Worm (Caenorhabditis elegans): ENCODE data around the gene F09C6.12.

F09C6.12 gene

DNA sequence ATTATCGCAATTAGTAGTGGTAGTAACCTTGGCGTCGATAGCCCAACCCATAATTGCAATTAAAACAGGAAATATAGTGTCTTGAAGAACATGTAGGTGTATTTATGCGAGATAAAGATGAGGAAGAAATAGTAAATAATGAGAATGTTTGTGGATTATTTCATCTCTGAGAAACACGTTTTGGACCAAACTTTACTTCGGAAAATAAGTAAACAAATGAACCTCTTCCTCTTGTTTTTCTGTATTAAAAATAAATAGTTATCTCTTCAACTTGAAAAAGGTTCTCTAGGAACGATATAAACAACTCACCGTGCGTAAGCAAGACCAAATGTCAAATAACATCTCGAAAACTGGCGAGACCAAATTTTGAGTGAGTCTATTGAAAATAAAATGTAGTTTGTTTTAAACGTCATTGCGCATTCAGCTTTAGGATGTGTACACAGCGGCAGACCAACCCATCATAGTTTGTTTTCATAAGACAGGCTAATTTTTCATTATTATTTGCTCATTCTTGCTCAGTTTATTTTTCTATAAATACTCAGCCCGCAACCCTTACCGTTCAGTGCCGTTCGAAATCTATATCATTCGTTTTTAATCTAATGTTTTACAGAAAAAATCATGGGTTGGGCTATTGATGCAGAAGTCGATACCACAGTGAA is at the start of gene F09C6.12, which contains the start of gene F09C6.11:
F09C6.12 (plus strand) TSS at position 609 of the 659 bp plus-strand sequence.
F09C6.11 (minus strand) TSS at position 51 of the 659 bp plus-strand sequence.
- no peak for TF ChIP-seq skn-1 (tag; optimal IDR thresholded peaks at IDR 0.05)
- peak; percentile 95 for TF ChIP-seq pha-4 (tag; optimal IDR thresholded peaks at IDR 0.05)

DNA sequence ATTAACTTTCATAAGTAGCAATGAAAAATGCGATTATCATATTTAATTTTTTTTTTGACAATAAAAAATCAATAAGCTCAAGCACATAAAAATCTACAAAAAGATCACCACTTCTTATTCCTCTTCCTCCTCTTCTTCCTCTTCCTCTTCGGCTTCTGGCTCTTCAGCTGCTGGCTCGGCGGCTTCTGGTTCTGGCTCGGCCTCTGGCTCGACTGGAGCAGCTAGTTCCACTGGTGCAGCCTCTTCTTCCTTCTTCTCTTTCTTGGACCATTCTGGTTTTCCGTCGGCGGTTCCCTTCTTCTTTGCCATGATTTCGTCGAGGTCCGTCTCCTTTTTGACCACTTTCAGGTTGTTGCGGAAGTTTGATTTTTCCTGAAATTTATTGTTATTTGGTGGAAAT is 49.0 kb upstream of the F09C6.12 start:
- TF ChIP-seq ceh-82 (tag; optimal IDR thresholded peaks at IDR 0.05), result no peak
- no peak for TF ChIP-seq tbx-2 (tag; optimal IDR thresholded peaks at IDR 0.05)
- no peak for TF ChIP-seq egl-27 (tag; optimal IDR thresholded peaks at IDR 0.05)
- no peak for TF ChIP-seq jun-1 (tag; optimal IDR thresholded peaks at IDR 0.05)
- no peak for TF ChIP-seq hmg-11 (tag; optimal IDR thresholded peaks at IDR 0.05)
- no peak for TF ChIP-seq ztf-11 (tag; optimal IDR thresholded peaks at IDR 0.05)
- TF ChIP-seq ZK546.5 (tag; optimal IDR thresholded peaks at IDR 0.05), result no peak
- no peak for TF ChIP-seq elt-3 (tag; optimal IDR thresholded peaks at IDR 0.05)
- TF ChIP-seq nhr-76 (tag; optimal IDR thresholded peaks at IDR 0.05), result no peak
- no peak for TF ChIP-seq fkh-10 (GFP tag; optimal IDR thresholded peaks at IDR 0.05)
- TF ChIP-seq nhr-43 (tag; optimal IDR thresholded peaks at IDR 0.05; ENCODE audit: poor library complexity, severe bottlenecking), result no peak
- TF ChIP-seq lin-39 (tag; optimal IDR thresholded peaks at IDR 0.05), result no peak
- no peak for TF ChIP-seq nhr-67 (tag; optimal IDR thresholded peaks at IDR 0.05)
- TF ChIP-seq ceh-16 (tag; optimal IDR thresholded peaks at IDR 0.05), result no peak
- no peak for TF ChIP-seq eor-1 (tag; optimal IDR thresholded peaks at IDR 0.05)
- no peak for TF ChIP-seq lsy-12 (tag; optimal IDR thresholded peaks at IDR 0.05)
- TF ChIP-seq aly-2 (tag; optimal IDR thresholded peaks at IDR 0.05), result no peak
- no peak for TF ChIP-seq fkh-2 (tag; optimal IDR thresholded peaks at IDR 0.05)

DNA sequence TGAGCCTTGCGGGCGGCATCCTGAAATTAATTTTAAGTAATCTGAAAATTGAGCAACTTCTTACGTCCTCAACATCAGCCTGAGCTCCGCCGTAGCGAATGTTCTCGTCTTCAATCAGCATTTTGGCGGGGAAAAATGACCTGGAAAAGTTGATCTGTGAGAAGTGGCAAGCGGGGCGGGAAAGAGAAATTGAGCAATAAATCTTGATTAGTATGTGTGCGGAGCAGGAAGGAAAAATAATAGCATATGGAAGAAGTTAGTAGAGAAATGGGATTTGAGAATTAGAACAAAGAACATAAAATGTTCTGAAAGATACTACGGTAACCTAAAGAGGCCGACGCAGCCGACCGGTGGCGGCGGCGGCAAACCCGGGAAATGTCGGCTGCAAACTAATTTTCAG is 47.7 kb upstream of the F09C6.12 start, which contains the start of gene tni-3:
tni-3 (minus strand) TSS at position 140 of the 400 bp plus-strand sequence.
- no peak for TF ChIP-seq mdl-1 (tag; optimal IDR thresholded peaks at IDR 0.05)
- TF ChIP-seq elt-2 (tag; optimal IDR thresholded peaks at IDR 0.05), result no peak

DNA sequence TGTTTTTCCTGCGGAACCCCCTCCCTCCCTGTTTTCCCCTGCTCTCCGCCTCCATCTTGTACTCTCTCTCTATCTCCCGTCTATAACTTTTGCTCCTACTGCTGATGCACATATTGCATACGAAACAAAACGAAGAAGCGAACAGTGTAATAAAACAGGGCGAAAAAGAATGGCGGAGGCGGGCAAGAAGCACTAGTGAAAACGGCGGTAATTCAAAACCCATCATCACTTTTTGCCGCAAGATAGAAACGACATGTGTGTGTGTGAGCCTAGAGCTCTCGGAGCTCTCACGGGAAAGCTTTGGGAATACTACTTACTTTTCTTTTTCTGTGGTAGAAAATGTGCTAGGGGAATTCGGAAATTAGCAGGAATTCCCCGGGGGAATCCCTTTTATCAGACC is 46.6 kb upstream of the F09C6.12 start:
- TF ChIP-seq tbx-2 (tag; optimal IDR thresholded peaks at IDR 0.05), result no peak
- TF ChIP-seq snpc-4 (tag; optimal IDR thresholded peaks at IDR 0.05), result no peak
- no peak for TF ChIP-seq ztf-4 (tag; optimal IDR thresholded peaks at IDR 0.05)
- TF ChIP-seq pha-4 (tag; optimal IDR thresholded peaks at IDR 0.05), result no peak
- TF ChIP-seq mdl-1 (tag; optimal IDR thresholded peaks at IDR 0.05), result no peak
- no peak for TF ChIP-seq ceh-28 (tag; optimal IDR thresholded peaks at IDR 0.05)
- no peak for TF ChIP-seq egl-5 (tag; optimal IDR thresholded peaks at IDR 0.05)
- no peak for TF ChIP-seq elt-3 (tag; optimal IDR thresholded peaks at IDR 0.05)
- no peak for TF ChIP-seq unc-39 (tag; optimal IDR thresholded peaks at IDR 0.05)

DNA sequence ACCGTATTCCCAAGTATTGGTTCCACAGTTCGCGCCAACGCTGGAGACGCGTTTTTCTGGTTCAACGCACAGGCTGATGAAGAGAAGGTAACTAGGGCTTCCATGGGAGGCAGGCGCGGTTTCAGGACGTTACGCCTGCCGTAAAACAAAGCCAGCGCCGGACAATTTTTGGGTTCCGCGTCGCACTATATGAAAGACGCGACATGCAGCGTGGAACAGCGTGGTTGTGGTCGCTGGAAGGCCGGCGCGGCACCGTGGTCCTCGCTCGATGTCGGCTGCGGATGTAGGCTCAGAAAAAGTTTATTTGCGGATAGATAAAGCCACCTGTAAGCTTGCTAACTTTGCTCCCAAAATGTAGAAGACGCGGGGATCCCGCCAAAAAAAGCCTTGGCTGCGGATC is 44.2 kb upstream of the F09C6.12 start:
- no peak for TF ChIP-seq nfya-1 (tag; optimal IDR thresholded peaks at IDR 0.05; ENCODE audit: insufficient read depth)
- no peak for TF ChIP-seq unc-39 (tag; optimal IDR thresholded peaks at IDR 0.05)
- TF ChIP-seq egl-5 (tag; optimal IDR thresholded peaks at IDR 0.05), result no peak
- TF ChIP-seq elt-1 (tag; optimal IDR thresholded peaks at IDR 0.05), result no peak

DNA sequence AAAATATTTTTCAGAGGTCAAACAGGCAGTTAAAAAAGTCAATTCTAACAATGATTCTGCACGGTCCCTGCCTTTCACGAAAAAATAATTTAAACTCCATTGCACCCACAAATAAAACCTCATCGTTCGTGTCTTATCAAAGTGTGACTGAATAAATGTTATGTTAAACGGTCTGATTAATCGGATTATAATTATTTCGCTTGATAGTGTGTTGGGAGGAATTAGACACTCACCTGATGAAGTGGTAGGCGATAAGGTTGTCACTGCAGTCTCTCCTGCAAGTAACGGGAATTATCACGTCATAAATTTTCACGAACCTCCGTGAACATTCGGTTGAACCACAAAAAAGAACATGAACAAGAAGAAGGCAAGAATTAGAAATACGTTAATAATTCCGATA is 42.4 kb upstream of the F09C6.12 start:
- TF ChIP-seq hmg-11 (tag; optimal IDR thresholded peaks at IDR 0.05), result no peak
- peak; percentile 66 for TF ChIP-seq jun-1 (tag; optimal IDR thresholded peaks at IDR 0.05)
- peak; percentile 64 for TF ChIP-seq pqm-1 (tag; optimal IDR thresholded peaks at IDR 0.05)
- TF ChIP-seq elt-2 (tag; optimal IDR thresholded peaks at IDR 0.05), result peak; percentile 90

DNA sequence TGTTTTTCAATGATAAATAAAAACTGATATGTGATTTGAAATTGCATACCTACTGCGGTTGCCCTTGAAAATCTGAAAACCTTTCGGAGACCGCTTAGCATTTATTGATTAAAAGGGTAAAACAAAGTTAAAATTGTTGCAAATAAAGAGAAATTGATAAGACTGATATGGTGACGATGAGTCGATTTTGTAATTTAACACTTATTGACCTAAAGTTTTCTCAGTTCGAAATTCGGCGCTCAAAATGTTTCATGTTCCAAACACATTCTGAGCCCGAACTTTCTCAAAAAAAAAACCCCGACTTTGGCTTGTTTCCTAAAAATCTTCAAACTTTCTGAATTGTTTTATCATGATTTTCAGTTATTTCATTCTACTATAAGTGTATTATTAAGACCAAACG is 41.7 kb upstream of the F09C6.12 start, which contains the start of gene clec-40:
clec-40 (minus strand) TSS at position 101 of the 400 bp plus-strand sequence.
- TF ChIP-seq mdl-1 (tag; optimal IDR thresholded peaks at IDR 0.05), result no peak
- TF ChIP-seq nhr-76 (tag; optimal IDR thresholded peaks at IDR 0.05), result no peak
- no peak for TF ChIP-seq elt-3 (tag; optimal IDR thresholded peaks at IDR 0.05)
- no peak for TF ChIP-seq daf-12 (tag; optimal IDR thresholded peaks at IDR 0.05)
- no peak for TF ChIP-seq mml-1 (tag; optimal IDR thresholded peaks at IDR 0.05)
- no peak for TF ChIP-seq nhr-28 (tag; optimal IDR thresholded peaks at IDR 0.05)
